Fruit fly (Drosophila melanogaster) whole organism, embryonic: Measurements from ENCODE around the gene CG42366.
A peak's percentile ranks its signal among the peaks of the same experiment; 100 is the strongest.

Source experiments
- Atf3 ChIP-seq: fragments of 200-800 bp; sonication (Bioruptor generic); optimal IDR thresholded peaks from 3 replicates; lab custom pipeline; 2016; ENCODE audit warnings: missing biosample characterization, missing genetic modification characterization
- Blimp-1 ChIP-seq: fragments of 200-800 bp; sonication (Bioruptor generic); optimal IDR thresholded peaks from 3 replicates; lab custom pipeline; 2018; ENCODE audit warnings: missing biosample characterization, missing genetic modification characterization, mild to moderate bottlenecking, moderate library complexity, missing genetic modification reagents
- CG10366 ChIP-seq: fragments of 200-800 bp; sonication (Bioruptor generic); IDR thresholded peaks from 2 replicates; pipeline ENCODE4 v1.3.6; 2022; ENCODE audit warnings: missing biosample characterization, missing genetic modification characterization
- CG11504 ChIP-seq: fragments of 200-800 bp; sonication (Bioruptor generic); optimal IDR thresholded peaks from 3 replicates; lab custom pipeline; 2019; ENCODE audit warnings: missing biosample characterization, mild to moderate bottlenecking, missing genetic modification characterization, moderate library complexity
- CG12391 ChIP-seq: fragments of 200-800 bp; sonication (Bioruptor generic); optimal IDR thresholded peaks from 3 replicates; lab custom pipeline; 2018; ENCODE audit warnings: missing biosample characterization, mild to moderate bottlenecking, missing genetic modification characterization, moderate library complexity
- CG12744 ChIP-seq: fragments of 200-800 bp; sonication (Bioruptor generic); optimal IDR thresholded peaks from 2 replicates; lab custom pipeline; 2016; ENCODE audit warnings: missing biosample characterization, missing genetic modification characterization
- CG14014 ChIP-seq: fragments of 200-800 bp; sonication (Bioruptor generic); IDR thresholded peaks from 2 replicates; pipeline ENCODE4 v1.3.6; 2022; ENCODE audit warnings: missing biosample characterization, missing genetic modification characterization
- CG18262 ChIP-seq: fragments of 200-800 bp; optimal IDR thresholded peaks from 3 replicates; lab custom pipeline; 2019; ENCODE audit warnings: missing biosample characterization, mild to moderate bottlenecking, missing genetic modification characterization, moderate library complexity
- CG18476 ChIP-seq: fragments of 200-800 bp; sonication (Bioruptor generic); optimal IDR thresholded peaks from 2 replicates; lab custom pipeline; 2016; ENCODE audit warnings: missing biosample characterization, mild to moderate bottlenecking, missing genetic modification characterization
- CG2889 ChIP-seq: fragments of 200-800 bp; sonication (Bioruptor generic); IDR thresholded peaks from 3 replicates; pipeline ENCODE4 v1.3.6; 2022; ENCODE audit warnings: missing biosample characterization, missing genetic modification characterization
- CG32532 ChIP-seq: fragments of 200-800 bp; sonication (Bioruptor generic); IDR thresholded peaks from 2 replicates; pipeline ENCODE4 v1.3.6; 2022; ENCODE audit warnings: missing biosample characterization, missing genetic modification characterization
- CG4328 ChIP-seq: fragments of 200-800 bp; sonication (Bioruptor generic); optimal IDR thresholded peaks from 3 replicates; lab custom pipeline; 2017; ENCODE audit warnings: missing biosample characterization, missing genetic modification reagents, missing genetic modification characterization
- CG43689 ChIP-seq: fragments of 200-800 bp; sonication (Bioruptor generic); IDR thresholded peaks from 2 replicates; pipeline ENCODE4 v1.3.6; 2022; ENCODE audit warnings: missing biosample characterization, missing genetic modification characterization
- CG5953 ChIP-seq: fragments of 200-800 bp; sonication (Bioruptor generic); IDR thresholded peaks from 2 replicates; pipeline ENCODE4 v1.3.6; 2022; ENCODE audit warnings: missing biosample characterization, missing genetic modification characterization
- CG7372 ChIP-seq: fragments of 200-800 bp; sonication (Bioruptor generic); IDR thresholded peaks from 2 replicates; pipeline ENCODE4 v1.3.6; 2022; ENCODE audit warnings: missing biosample characterization, missing genetic modification characterization
- CG9215 ChIP-seq: fragments of 200-800 bp; sonication (Bioruptor generic); IDR thresholded peaks from 2 replicates; pipeline ENCODE4 v1.3.6; 2022; ENCODE audit warnings: missing biosample characterization, missing genetic modification characterization
- CG9437 ChIP-seq: fragments of 200-800 bp; sonication (Bioruptor generic); optimal IDR thresholded peaks from 2 replicates; lab custom pipeline; 2018; ENCODE audit warnings: missing biosample characterization, mild to moderate bottlenecking, missing genetic modification characterization
- CG9727 ChIP-seq: fragments of 200-800 bp; sonication (Bioruptor generic); optimal IDR thresholded peaks from 3 replicates; lab custom pipeline; 2017; ENCODE audit warnings: missing biosample characterization, mild to moderate bottlenecking, missing genetic modification characterization
- Dek ChIP-seq: fragments of 200-800 bp; sonication (Bioruptor generic); optimal IDR thresholded peaks from 3 replicates; lab custom pipeline; 2019; ENCODE audit warnings: missing biosample characterization, mild to moderate bottlenecking, missing genetic modification characterization, moderate library complexity
- Dip2 ChIP-seq: fragments of 200-800 bp; sonication (Bioruptor generic); IDR thresholded peaks from 2 replicates; pipeline ENCODE4 v1.3.6; 2022; ENCODE audit warnings: missing biosample characterization, missing genetic modification characterization
- Fer1 ChIP-seq: fragments of 200-800 bp; sonication (Bioruptor generic); optimal IDR thresholded peaks from 2 replicates; lab custom pipeline; 2017; ENCODE audit warnings: missing biosample characterization, mild to moderate bottlenecking, missing genetic modification characterization
- Fer2 ChIP-seq: fragments of 200-800 bp; sonication (Bioruptor generic); optimal IDR thresholded peaks from 2 replicates; lab custom pipeline; 2018; ENCODE audit warnings: missing biosample characterization, mild to moderate bottlenecking, missing genetic modification characterization, moderate library complexity
- HLH54F ChIP-seq: fragments of 200-800 bp; sonication (Bioruptor generic); optimal IDR thresholded peaks from 3 replicates; lab custom pipeline; 2016; ENCODE audit warnings: missing biosample characterization, missing genetic modification characterization
- Hand ChIP-seq: fragments of 200-800 bp; sonication (Bioruptor generic); optimal IDR thresholded peaks from 2 replicates; lab custom pipeline; 2017; ENCODE audit warnings: mild to moderate bottlenecking, missing biosample characterization, missing genetic modification reagents, missing genetic modification characterization
- HmgD ChIP-seq: fragments of 200-800 bp; sonication (Bioruptor generic); optimal IDR thresholded peaks from 3 replicates; lab custom pipeline; 2016; ENCODE audit warnings: missing biosample characterization, missing genetic modification characterization
- Lpt ChIP-seq: fragments of >200 bp; optimal IDR thresholded peaks from 2 replicates; lab custom pipeline; 2018; ENCODE audit warnings: missing biosample characterization, missing genetic modification characterization
- NfI ChIP-seq: fragments of 200-800 bp; sonication (Bioruptor generic); optimal IDR thresholded peaks from 3 replicates; lab custom pipeline; 2018; ENCODE audit warnings: missing biosample characterization, mild to moderate bottlenecking, missing genetic modification characterization, moderate library complexity
- Pdp1 ChIP-seq, 2 experiments: fragments of 200-800 bp; sonication (Bioruptor generic); optimal IDR thresholded peaks; 3 replicates each; lab custom pipeline; 2016; ENCODE audit warnings: missing biosample characterization in 2 of 2, missing genetic modification characterization in 2 of 2, mild to moderate bottlenecking in 1 of 2, moderate library complexity in 1 of 2
- Ssrp ChIP-seq: fragments of 200-800 bp; sonication (Bioruptor generic); optimal IDR thresholded peaks from 2 replicates; lab custom pipeline; 2018; ENCODE audit warnings: missing biosample characterization, mild to moderate bottlenecking, missing genetic modification characterization, moderate library complexity
- Stat92E ChIP-seq, 3 experiments: fragments of >200 bp in 2 of 3; fragments of 200-800 bp in 1 of 3; sonication (Bioruptor generic) in 1 of 3; optimal IDR thresholded peaks; 2 replicates each; lab custom pipeline; 2017 to 2019; ENCODE audit warnings: missing biosample characterization in 3 of 3, missing genetic modification characterization in 3 of 3, mild to moderate bottlenecking in 1 of 3, moderate library complexity in 1 of 3
- Taf1 ChIP-seq: fragments of 200-800 bp; sonication (Bioruptor generic); IDR thresholded peaks from 2 replicates; pipeline ENCODE4 v1.3.6; 2022; ENCODE audit warnings: missing biosample characterization, missing genetic modification characterization
- Tbp ChIP-seq: fragments of >200 bp; optimal IDR thresholded peaks from 2 replicates; lab custom pipeline; 2018; ENCODE audit warnings: missing biosample characterization, missing genetic modification characterization
- Usf ChIP-seq: fragments of 200-800 bp; sonication (Bioruptor generic); optimal IDR thresholded peaks from 2 replicates; lab custom pipeline; 2017; ENCODE audit warnings: missing genotype, missing biosample characterization, missing genetic modification characterization
- ab ChIP-seq: fragments of 200-800 bp; sonication (Bioruptor generic); optimal IDR thresholded peaks from 2 replicates; lab custom pipeline; 2016; ENCODE audit warnings: missing biosample characterization, missing genetic modification characterization
- al ChIP-seq: fragments of 200-800 bp; sonication (Bioruptor generic); IDR thresholded peaks from 2 replicates; pipeline ENCODE4 v1.3.6; 2022; ENCODE audit warnings: missing biosample characterization, missing genetic modification characterization
- bcd ChIP-seq: fragments of 200-800 bp; sonication (Bioruptor generic); optimal IDR thresholded peaks from 2 replicates; lab custom pipeline; 2017; ENCODE audit warnings: missing biosample characterization, mild to moderate bottlenecking, missing genetic modification characterization
- chif ChIP-seq, 2 experiments: fragments of 200-800 bp; sonication (Bioruptor generic); optimal IDR thresholded peaks; 3 replicates each; lab custom pipeline; 2016; ENCODE audit warnings: missing biosample characterization in 2 of 2, missing genetic modification characterization in 2 of 2
- cwo ChIP-seq: fragments of 200-800 bp; sonication (Bioruptor generic); optimal IDR thresholded peaks from 3 replicates; lab custom pipeline; 2017; ENCODE audit warnings: missing biosample characterization, missing genetic modification characterization, mild to moderate bottlenecking, moderate library complexity, missing genetic modification reagents
- dysf ChIP-seq: fragments of 200-800 bp; sonication (Bioruptor generic); IDR thresholded peaks from 3 replicates; pipeline ENCODE4 v1.3.6; 2022; ENCODE audit warnings: missing biosample characterization, missing genetic modification characterization
- klu ChIP-seq: fragments of 200-800 bp; sonication (Bioruptor generic); IDR thresholded peaks from 2 replicates; pipeline ENCODE4 v1.3.6; 2022; ENCODE audit warnings: missing biosample characterization, missing genetic modification characterization
- oc ChIP-seq: fragments of 200-800 bp; sonication (Bioruptor generic); optimal IDR thresholded peaks from 2 replicates; lab custom pipeline; 2018; ENCODE audit warnings: missing biosample characterization, mild to moderate bottlenecking, missing genetic modification characterization, moderate library complexity
- org-1 ChIP-seq: fragments of 200-800 bp; sonication (Bioruptor generic); optimal IDR thresholded peaks from 2 replicates; lab custom pipeline; 2017; ENCODE audit warnings: missing biosample characterization, missing genetic modification characterization
- pho ChIP-seq: fragments of 200-800 bp; sonication (Bioruptor generic); optimal IDR thresholded peaks from 2 replicates; lab custom pipeline; 2016; ENCODE audit warnings: missing biosample characterization, missing genetic modification characterization
- psq ChIP-seq: fragments of 200-800 bp; sonication (Bioruptor generic); optimal IDR thresholded peaks from 2 replicates; lab custom pipeline; 2017; ENCODE audit warnings: missing biosample characterization, missing genetic modification characterization
- pum ChIP-seq: fragments of 200-800 bp; sonication (Bioruptor generic); optimal IDR thresholded peaks from 2 replicates; lab custom pipeline; 2016; ENCODE audit warnings: missing biosample characterization, missing genetic modification characterization
- ranshi ChIP-seq: fragments of 200-800 bp; sonication (Bioruptor generic); IDR thresholded peaks from 2 replicates; pipeline ENCODE4 v1.3.6; 2022; ENCODE audit warnings: missing biosample characterization, missing genetic modification characterization
- row ChIP-seq: fragments of 200-800 bp; sonication (Bioruptor generic); IDR thresholded peaks from 3 replicates; pipeline ENCODE4 v1.3.6; 2022; ENCODE audit warnings: missing biosample characterization, missing genetic modification characterization
- sd ChIP-seq: fragments of 200-800 bp; sonication (Bioruptor generic); optimal IDR thresholded peaks from 3 replicates; lab custom pipeline; 2018; ENCODE audit warnings: missing biosample characterization, mild to moderate bottlenecking, missing genetic modification characterization, moderate library complexity
- sens ChIP-seq: fragments of 200-800 bp; sonication (Bioruptor generic); peaks from one replicate; lab custom pipeline; 2016; ENCODE audit warnings: missing biosample characterization, missing genetic modification characterization
- sens-2 ChIP-seq: fragments of 200-800 bp; sonication (Bioruptor generic); IDR thresholded peaks from 2 replicates; pipeline ENCODE4 v1.3.6; 2022; ENCODE audit warnings: missing biosample characterization, missing genetic modification characterization
- tna ChIP-seq: fragments of 200-800 bp; sonication (Bioruptor generic); IDR thresholded peaks from 2 replicates; pipeline ENCODE4 v1.3.6; 2022; ENCODE audit warnings: missing biosample characterization, missing genetic modification characterization; ENCODE audit not compliant: partially characterized antibody

The CG42366 gene

dm6 chr2L:9954119-9954518, 29.2 kb downstream of the CG42366 start, which contains the start of the genes CG13126 and CG4709 (continued):
- TF ChIP-seq Dek (tag; lab: Kevin White, UChicago) = peak; percentile 92
- peak; percentile 87 for TF ChIP-seq CG10366
- no peak for TF ChIP-seq HmgD (GFP tag; lab: Kevin White, UChicago)
- peak; percentile 64 for TF ChIP-seq psq (GFP tag; lab: Kevin White, UChicago)
- peak; percentile 53 for TF ChIP-seq Taf1 (GFP tag; lab: Robert Waterston, UW)
- no peak for TF ChIP-seq ab (GFP tag; lab: Kevin White, UChicago)
- no peak for TF ChIP-seq Tbp (GFP tag; lab: Kevin White, UChicago)
- TF ChIP-seq Stat92E (GFP tag; optimal IDR thresholded peaks at IDR 0.05; lab: Kevin White, UChicago) = peak in 1 of 3 experiments; percentile 83
- TF ChIP-seq bcd (GFP tag; lab: Kevin White, UChicago) = peak; percentile 93
- peak; percentile 86 for TF ChIP-seq Fer2
- peak; percentile 91 for TF ChIP-seq ranshi (GFP tag; lab: Robert Waterston, UW)
- peak; percentile 94 for TF ChIP-seq Fer1 (GFP tag; lab: Kevin White, UChicago)
- TF ChIP-seq Ssrp (tag; lab: Kevin White, UChicago) = peak; percentile 93
- TF ChIP-seq CG18476 (GFP tag; lab: Kevin White, UChicago) = peak; percentile 81
- TF ChIP-seq CG5953 (GFP tag; lab: Robert Waterston, UW) = peak; percentile 53
- TF ChIP-seq sd (tag; lab: Kevin White, UChicago) = peak; percentile 67
- TF ChIP-seq org-1 = peak; percentile 86
- peak; percentile 40 for TF ChIP-seq pum (GFP tag; lab: Kevin White, UChicago)
- peak; percentile 76; the same call in 1 of the 2 replicates for TF ChIP-seq klu (GFP tag; lab: Robert Waterston, UW)
- peak; percentile 87 for TF ChIP-seq CG14014 (GFP tag; lab: Robert Waterston, UW)
- TF ChIP-seq CG18262 = peak; percentile 97
- TF ChIP-seq CG43689 = peak; percentile 61; the same call in 1 of the 2 replicates
- no peak for TF ChIP-seq CG12744 (GFP tag; lab: Kevin White, UChicago)
- peak; percentile 92 for TF ChIP-seq dysf (GFP tag; lab: Robert Waterston, UW)
- peak; percentile 96 for TF ChIP-seq sens
- TF ChIP-seq Pdp1 (GFP tag; optimal IDR thresholded peaks at IDR 0.05; lab: Kevin White, UChicago) = peak; percentile 25 to 71
- TF ChIP-seq HLH54F (GFP tag; lab: Kevin White, UChicago) = peak; percentile 6
- TF ChIP-seq Lpt (GFP tag; lab: Kevin White, UChicago) = no peak
- TF ChIP-seq CG9215 (GFP tag; lab: Robert Waterston, UW) = peak; percentile 85
- peak; percentile 78 for TF ChIP-seq al (GFP tag; lab: Robert Waterston, UW)
- TF ChIP-seq NfI (GFP tag; lab: Kevin White, UChicago) = peak; percentile 87
- peak; percentile 83 for TF ChIP-seq CG7372
- TF ChIP-seq CG4328 (GFP tag; lab: Kevin White, UChicago) = peak; percentile 76
- TF ChIP-seq CG2889 (GFP tag; lab: Robert Waterston, UW) = peak; percentile 74; the same call in 2 of the 3 replicates
- peak; percentile 67; the same call in 1 of the 2 replicates for TF ChIP-seq sens-2 (GFP tag; lab: Robert Waterston, UW)
- TF ChIP-seq Blimp-1 (GFP tag; lab: Kevin White, UChicago) = peak; percentile 94
- peak; percentile 82 for TF ChIP-seq CG9437
- no peak for TF ChIP-seq tna
- TF ChIP-seq CG9727 = peak; percentile 96
- TF ChIP-seq Hand (GFP tag; lab: Kevin White, UChicago) = peak; percentile 69
- TF ChIP-seq row (GFP tag; lab: Robert Waterston, UW) = peak; percentile 96
- peak; percentile 88 for TF ChIP-seq cwo (GFP tag; lab: Kevin White, UChicago)
- TF ChIP-seq pho (GFP tag; lab: Kevin White, UChicago) = no peak
- peak; percentile 29 for TF ChIP-seq Atf3 (GFP tag; lab: Kevin White, UChicago)
- peak; percentile 96 for TF ChIP-seq CG12391 (tag; lab: Kevin White, UChicago)
- peak in 1 of 2 experiments; percentile 42 for TF ChIP-seq chif (GFP tag; optimal IDR thresholded peaks at IDR 0.05; lab: Kevin White, UChicago)
- TF ChIP-seq CG32532 (GFP tag; lab: Robert Waterston, UW) = peak; percentile 92
- peak; percentile 57 for TF ChIP-seq Usf
- TF ChIP-seq CG11504 (tag; lab: Kevin White, UChicago) = peak; percentile 91
- TF ChIP-seq oc (tag; lab: Kevin White, UChicago) = peak; percentile 81
- TF ChIP-seq Dip2 (GFP tag; lab: Robert Waterston, UW) = no peak
